Worm (Caenorhabditis elegans) whole organism, mixed stage, embryonic: ENCODE data around the gene F59C12.4.

Experiments
- ceh-39 ChIP-seq: fragments of 150-350 bp; optimal IDR thresholded peaks from 2 replicates; lab custom pipeline; 2014; ENCODE audit warnings: missing biosample characterization, missing genetic modification characterization
- lin-13 ChIP-seq: fragments of 150-350 bp; optimal IDR thresholded peaks from 2 replicates; lab custom pipeline; 2014; ENCODE audit warnings: missing biosample characterization, missing genetic modification characterization
- mep-1 ChIP-seq: fragments of 150-350 bp; optimal IDR thresholded peaks from 2 replicates; lab custom pipeline; 2017; ENCODE audit warnings: missing biosample characterization, missing genetic modification reagents, missing genetic modification characterization, inconsistent platforms
- nhr-237 ChIP-seq: fragments of 150-350 bp; optimal IDR thresholded peaks from 2 replicates; lab custom pipeline; 2014; ENCODE audit warnings: missing biosample characterization, missing genetic modification characterization
- nhr-76 ChIP-seq: sonication (generic microtip); optimal IDR thresholded peaks from 2 replicates; lab custom pipeline; 2017; ENCODE audit warnings: missing biosample characterization, missing genetic modification characterization
- pha-4 ChIP-seq: fragments of 150-350 bp; optimal IDR thresholded peaks from 2 replicates; lab custom pipeline; 2018; ENCODE audit warnings: missing biosample characterization, missing genetic modification reagents, missing genetic modification characterization
- sem-2 ChIP-seq: fragments of 200-800 bp; sonication (Bioruptor generic); optimal IDR thresholded peaks from 2 replicates; lab custom pipeline; 2018; ENCODE audit warnings: mild to moderate bottlenecking, missing genetic modification characterization, missing compliant biosample characterization
- snpc-4 ChIP-seq: fragments of 150-350 bp; optimal IDR thresholded peaks from 2 replicates; lab custom pipeline; 2014; ENCODE audit warnings: missing biosample characterization, missing genetic modification characterization
- sptf-1 ChIP-seq: sonication (generic microtip); optimal IDR thresholded peaks from 2 replicates; lab custom pipeline; 2017; ENCODE audit warnings: mild to moderate bottlenecking, missing genetic modification characterization, moderate library complexity, missing compliant biosample characterization
- unc-39 ChIP-seq: fragments of 150-350 bp; optimal IDR thresholded peaks from 2 replicates; lab custom pipeline; 2014; ENCODE audit warnings: missing biosample characterization, missing genetic modification characterization
- unc-62 ChIP-seq: fragments of 150-350 bp; optimal IDR thresholded peaks from 2 replicates; lab custom pipeline; 2014; ENCODE audit warnings: missing biosample characterization, missing genetic modification reagents, missing genetic modification characterization
- ztf-11 ChIP-seq: fragments of 150-350 bp; optimal IDR thresholded peaks from 2 replicates; lab custom pipeline; 2014; ENCODE audit warnings: missing biosample characterization, missing genetic modification characterization

DNA sequence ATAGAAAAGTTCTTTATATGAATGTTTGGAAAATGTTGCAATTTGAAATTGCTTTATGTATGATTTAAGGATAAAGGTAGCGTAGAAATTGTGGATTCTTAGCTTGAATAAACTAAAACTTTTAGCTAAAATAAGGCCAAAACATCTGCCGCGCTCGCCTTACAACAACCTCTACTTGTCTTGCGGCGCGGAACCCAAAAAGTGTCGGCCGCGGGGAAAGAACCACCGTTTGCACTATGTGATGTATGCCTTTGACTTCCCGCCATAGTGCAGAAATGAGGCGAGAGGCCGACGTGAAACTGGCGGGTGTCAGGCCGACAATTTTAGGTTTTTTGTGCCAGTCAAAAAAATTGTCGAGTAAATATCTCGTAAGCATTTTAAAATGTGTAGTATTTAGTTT is 30.5 kb downstream of the F59C12.4 start:
- no peak for TF ChIP-seq nhr-237
- TF ChIP-seq snpc-4 (tag; lab: Kevin White, UChicago) = no peak
- TF ChIP-seq mep-1 (tag; lab: Kevin White, UChicago) = no peak
- TF ChIP-seq unc-39 (tag; lab: Kevin White, UChicago) = no peak
- TF ChIP-seq lin-13 (tag; lab: Kevin White, UChicago) = no peak
- no peak for TF ChIP-seq pha-4 (tag; lab: Kevin White, UChicago)
- TF ChIP-seq unc-62 (GFP tag; lab: Kevin White, UChicago) = no peak
- no peak for TF ChIP-seq ceh-39 (tag; lab: Kevin White, UChicago)
- no peak for TF ChIP-seq sem-2 (GFP tag; lab: Kevin White, UChicago)
- TF ChIP-seq ztf-11 (tag; lab: Kevin White, UChicago) = no peak
- TF ChIP-seq sptf-1 = no peak
- no peak for TF ChIP-seq nhr-76 (tag; lab: Kevin White, UChicago)
